Worm (Caenorhabditis elegans): Measurements from ENCODE around the gene gon-1.

DNA sequence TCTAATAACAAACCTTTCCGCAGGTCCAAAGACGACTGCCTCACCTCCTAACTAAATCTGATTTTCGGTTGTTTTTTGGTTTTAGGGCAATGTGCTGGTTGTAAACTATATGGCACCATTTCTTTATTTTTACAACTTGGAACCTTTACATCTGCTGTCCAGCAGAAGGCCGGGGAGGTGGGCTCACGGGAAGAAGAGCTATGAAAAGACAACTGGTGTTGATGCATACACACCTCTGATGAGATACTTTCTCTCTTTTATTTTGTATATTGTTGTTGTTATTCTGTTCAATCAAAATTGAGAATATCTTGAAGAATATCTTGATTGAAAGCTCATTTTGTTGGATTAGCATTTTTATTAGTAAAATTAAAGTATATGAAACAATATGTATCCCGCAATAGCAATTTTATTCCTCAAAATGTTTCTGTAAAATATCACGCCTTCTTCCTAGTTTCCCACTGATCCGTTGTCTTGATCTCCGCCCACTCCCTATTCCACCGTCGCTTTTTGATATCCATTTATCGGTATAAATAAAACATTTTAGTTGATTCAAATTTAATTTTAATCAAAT is 24.5 kb upstream of the gon-1 start, which contains the start of gene dhp-2:
- TF ChIP-seq unc-62 (GFP tag; optimal IDR thresholded peaks at IDR 0.05) (no peak), lin-13 (GFP tag; optimal IDR thresholded peaks at IDR 0.05) (no peak), tbx-2 (tag; optimal IDR thresholded peaks at IDR 0.05) (no peak), sptf-1 (tag; optimal IDR thresholded peaks at IDR 0.05) (no peak)

Data from whole organism, L1 larva.